Worm (Caenorhabditis elegans): ENCODE measurements around the gene peli-1.

The peli-1 gene

ce11 chrV:5684534-5684933 lies 21.1 kb upstream of the peli-1 start, which contains the start of the genes hmgs-1 and F25B4.4 (continued):
- TF ChIP-seq mab-9 (GFP tag; IDR thresholded peaks at IDR 0.05) (peak; percentile 72), jun-1 (tag; optimal IDR thresholded peaks at IDR 0.05) (peak; percentile 91), unc-30 (tag; optimal IDR thresholded peaks at IDR 0.05) (no peak), nhr-20 (tag; optimal IDR thresholded peaks at IDR 0.05) (peak; percentile 94), lin-15B (tag; optimal IDR thresholded peaks at IDR 0.05) (peak; percentile 92), pqm-1 (tag; optimal IDR thresholded peaks at IDR 0.05) (no peak), hlh-4 (tag; optimal IDR thresholded peaks at IDR 0.05) (no peak), ces-1 (GFP tag; optimal IDR thresholded peaks at IDR 0.05) (no peak), dsc-1 (tag; optimal IDR thresholded peaks at IDR 0.05) (peak; percentile 89), nhr-71 (tag; optimal IDR thresholded peaks at IDR 0.05) (peak; percentile 95), nhr-76 (tag; optimal IDR thresholded peaks at IDR 0.05) (no peak), isw-1 (GFP tag; IDR thresholded peaks at IDR 0.05) (peak; percentile 89), ceh-88 (GFP tag; IDR thresholded peaks at IDR 0.05) (peak; percentile 79; the same call in 1 of the 2 replicates), lir-3 (tag; optimal IDR thresholded peaks at IDR 0.05; ENCODE audit: poor library complexity) (peak; percentile 76), ztf-11 (tag; optimal IDR thresholded peaks at IDR 0.05) (peak in 1 of 2 experiments; percentile 73), ceh-63 (GFP tag; optimal IDR thresholded peaks at IDR 0.05) (no peak), Y116A8C.19 (tag; optimal IDR thresholded peaks at IDR 0.05; ENCODE audit: borderline replicate concordance) (no peak), F16B12.6 (tag; optimal IDR thresholded peaks at IDR 0.05) (peak; percentile 68), nhr-12 (tag; optimal IDR thresholded peaks at IDR 0.05) (no peak), aly-2 (tag; optimal IDR thresholded peaks at IDR 0.05) (peak; percentile 89), unc-86 (tag; optimal IDR thresholded peaks at IDR 0.05) (peak; percentile 90), nhr-28 (tag; optimal IDR thresholded peaks at IDR 0.05) (no peak), skn-1 (tag; optimal IDR thresholded peaks at IDR 0.05) (peak; percentile 84), snpc-4 (tag; optimal IDR thresholded peaks at IDR 0.05) (peak; percentile 71), alr-1 (tag; optimal IDR thresholded peaks at IDR 0.05; ENCODE audit: borderline replicate concordance) (no peak), xbp-1 (tag; optimal IDR thresholded peaks at IDR 0.05) (peak; percentile 93), tbx-2 (tag; optimal IDR thresholded peaks at IDR 0.05) (peak; percentile 87), ceh-8 (GFP tag; optimal IDR thresholded peaks at IDR 0.05) (peak; percentile 81), mdl-1 (tag; optimal IDR thresholded peaks at IDR 0.05) (peak in 1 of 2 experiments; percentile 83), efl-1 (optimal IDR thresholded peaks at IDR 0.05) (peak; percentile 92 to 93), efl-1 (GFP tag; optimal IDR thresholded peaks at IDR 0.05 in 1 of 2) (peak; percentile 82 to 98), zag-1 (tag; optimal IDR thresholded peaks at IDR 0.05) (peak; percentile 21), mef-2 (tag; optimal IDR thresholded peaks at IDR 0.05) (peak; percentile 76), ceh-82 (tag; optimal IDR thresholded peaks at IDR 0.05) (peak; percentile 87 to 94 (median 92)), lin-39 (tag; optimal IDR thresholded peaks at IDR 0.05) (peak; percentile 84), zip-4 (GFP tag; optimal IDR thresholded peaks at IDR 0.05) (peak; percentile 74), ceh-90 (tag; optimal IDR thresholded peaks at IDR 0.05) (peak; percentile 59), C16A3.4 (tag; optimal IDR thresholded peaks at IDR 0.05) (peak; percentile 90), snu-23 (GFP tag; optimal IDR thresholded peaks at IDR 0.05) (peak; percentile 96), C04F5.9 (tag; optimal IDR thresholded peaks at IDR 0.05) (peak; percentile 67), sptf-1 (tag; optimal IDR thresholded peaks at IDR 0.05) (no peak), swsn-7 (tag; optimal IDR thresholded peaks at IDR 0.05) (peak; percentile 90), irx-1 (tag; optimal IDR thresholded peaks at IDR 0.05) (peak; percentile 82)
